Worm (Caenorhabditis elegans) whole organism, L2 larva: ENCODE data around the gene srt-50.

ENCODE experiments used
- egl-27 ChIP-seq: sonication (generic microtip); optimal IDR thresholded peaks from 3 replicates; lab custom pipeline; 2017; ENCODE audit warnings: missing biosample characterization, missing genetic modification reagents, missing genetic modification characterization
- gmeb-1 ChIP-seq: fragments of 150-350 bp; optimal IDR thresholded peaks from 2 replicates; lab custom pipeline; 2014; ENCODE audit warnings: missing biosample characterization, missing genetic modification characterization
- mdl-1 ChIP-seq, 2 experiments: fragments of 150-350 bp in 1 of 2; sonication (generic microtip) in 1 of 2; optimal IDR thresholded peaks; 2 replicates each; lab custom pipeline; 2017; ENCODE audit warnings: missing biosample characterization in 2 of 2, missing genetic modification characterization in 2 of 2
- nhr-23 ChIP-seq: fragments of 150-350 bp; optimal IDR thresholded peaks from 2 replicates; lab custom pipeline; 2014; ENCODE audit warnings: missing biosample characterization, missing genetic modification reagents, missing genetic modification characterization
- nhr-237 ChIP-seq: fragments of 150-350 bp; optimal IDR thresholded peaks from 2 replicates; lab custom pipeline; 2014; ENCODE audit warnings: missing biosample characterization, missing genetic modification characterization
- snpc-4 ChIP-seq: fragments of 150-350 bp; optimal IDR thresholded peaks from 2 replicates; lab custom pipeline; 2014; ENCODE audit warnings: missing biosample characterization, missing genetic modification characterization
- zag-1 ChIP-seq: fragments of 150-350 bp; optimal IDR thresholded peaks from 2 replicates; lab custom pipeline; 2014; ENCODE audit warnings: missing biosample characterization, missing genetic modification characterization
- ztf-11 ChIP-seq: sonication (generic microtip); optimal IDR thresholded peaks from 2 replicates; lab custom pipeline; 2017; ENCODE audit warnings: missing biosample characterization, missing genetic modification characterization

- no peak for TF ChIP-seq nhr-237 (tag; lab: Kevin White, UChicago)
- no peak for TF ChIP-seq mdl-1 (tag; optimal IDR thresholded peaks at IDR 0.05; lab: Kevin White, UChicago)
- no peak for TF ChIP-seq ztf-11 (tag; lab: Kevin White, UChicago)
- no peak for TF ChIP-seq zag-1 (tag; lab: Kevin White, UChicago)
- no peak for TF ChIP-seq nhr-23 (tag; lab: Kevin White, UChicago)
- no peak for TF ChIP-seq gmeb-1 (tag; lab: Kevin White, UChicago)
- TF ChIP-seq snpc-4 = no peak
- TF ChIP-seq egl-27 (tag; lab: Kevin White, UChicago) = no peak
Measured at ce11 chrIV:15042159-15042936, 32.1 kb upstream of the srt-50 start.
